Fruit fly (Drosophila melanogaster) whole organism, larva: Measurements from ENCODE around the gene Ir25a.
A peak's percentile ranks its signal among the peaks of the same experiment; 100 is the strongest.

Experiments
- noc ChIP-seq: fragments of 200-800 bp; sonication (Bioruptor generic); optimal IDR thresholded peaks from 3 replicates; lab custom pipeline; 2019; ENCODE audit warnings: missing biosample characterization, mild to moderate bottlenecking, missing genetic modification characterization, moderate library complexity

Ir25a gene

DNA sequence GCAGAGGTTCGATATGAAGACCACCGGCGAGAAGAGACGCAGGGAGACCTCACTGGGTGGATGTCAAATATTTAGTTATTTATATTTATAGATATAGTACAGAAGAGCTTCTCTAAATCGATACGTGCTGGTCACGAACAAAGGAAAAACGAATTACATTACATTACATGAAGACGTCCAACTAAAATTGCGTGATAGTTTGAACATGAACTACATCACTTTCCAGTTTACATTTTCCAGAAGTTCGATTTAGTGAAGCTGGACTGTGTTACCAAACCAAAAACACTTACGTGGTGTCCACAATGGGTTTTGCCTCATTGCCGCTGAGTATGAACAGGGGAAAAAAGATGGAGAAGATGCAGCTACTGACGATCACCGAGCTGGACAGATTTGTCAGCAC is 1.1 kb upstream of the Ir25a start:
- no peak for TF ChIP-seq noc (tag; lab: Kevin White, UChicago)

DNA sequence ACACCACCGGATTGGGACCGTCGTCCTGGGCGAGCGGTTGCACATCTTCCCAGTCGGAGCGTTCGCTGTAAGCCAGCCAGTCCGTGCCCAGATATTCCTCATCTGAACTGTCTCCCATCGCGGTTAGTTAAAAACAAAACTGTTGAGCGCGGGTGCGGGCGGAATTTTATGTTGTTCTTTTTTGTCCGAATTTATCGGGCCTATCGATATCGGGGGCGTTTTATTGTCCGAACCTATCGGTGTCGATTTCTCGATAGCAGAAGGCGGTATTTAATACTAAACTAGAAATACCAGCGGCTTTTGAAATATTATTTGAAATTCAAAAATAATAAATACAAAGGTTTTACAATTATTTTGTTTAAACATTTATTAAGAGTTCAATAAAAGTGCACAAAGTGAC is 4.6 kb downstream of the Ir25a start, which contains the start of gene Fnta:
Gene Fnta (minus strand): TSS at position 204 of the 400 bp plus-strand sequence.
- no peak for TF ChIP-seq noc (tag; lab: Kevin White, UChicago)

DNA sequence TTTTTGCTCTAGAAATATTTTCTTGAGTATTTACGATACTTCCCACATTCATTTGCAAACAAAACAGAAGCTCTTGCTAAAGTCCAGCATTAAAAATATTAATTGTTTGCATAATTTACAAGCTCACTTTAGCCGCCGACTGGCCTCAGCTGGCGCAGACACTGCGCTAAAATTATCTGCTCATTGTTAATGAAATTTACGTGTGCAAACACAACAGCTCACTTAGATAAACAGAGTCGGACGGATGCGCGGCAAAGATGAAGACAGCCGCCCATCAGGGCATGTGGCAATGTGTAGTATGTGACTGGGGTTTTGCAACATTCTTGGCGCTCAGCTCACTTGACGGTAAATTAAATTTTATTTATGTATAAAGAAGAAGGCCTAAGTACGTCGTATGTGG is 6.1 kb downstream of the Ir25a start:
- TF ChIP-seq noc (tag; lab: Kevin White, UChicago) = peak; percentile 69

DNA sequence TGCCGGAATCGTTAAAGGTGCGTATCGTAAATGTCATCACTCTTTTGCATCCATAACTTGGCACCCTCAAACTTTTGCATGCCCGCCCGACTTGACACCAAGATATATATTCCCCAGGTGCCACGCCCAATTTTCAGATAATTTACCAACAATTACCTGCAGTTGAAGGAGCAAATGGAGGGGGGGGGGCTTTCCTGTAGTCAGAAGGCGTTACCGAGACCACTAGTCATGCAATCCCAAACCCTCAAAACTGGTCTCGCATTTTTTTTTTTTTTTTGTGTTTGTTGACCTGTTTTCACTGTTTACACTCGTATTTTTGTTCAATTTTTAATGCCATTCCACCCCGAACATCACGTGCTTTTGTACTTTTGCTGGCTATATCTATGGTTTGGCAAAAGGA is 9.4 kb downstream of the Ir25a start:
- TF ChIP-seq noc (tag; lab: Kevin White, UChicago) = no peak

DNA sequence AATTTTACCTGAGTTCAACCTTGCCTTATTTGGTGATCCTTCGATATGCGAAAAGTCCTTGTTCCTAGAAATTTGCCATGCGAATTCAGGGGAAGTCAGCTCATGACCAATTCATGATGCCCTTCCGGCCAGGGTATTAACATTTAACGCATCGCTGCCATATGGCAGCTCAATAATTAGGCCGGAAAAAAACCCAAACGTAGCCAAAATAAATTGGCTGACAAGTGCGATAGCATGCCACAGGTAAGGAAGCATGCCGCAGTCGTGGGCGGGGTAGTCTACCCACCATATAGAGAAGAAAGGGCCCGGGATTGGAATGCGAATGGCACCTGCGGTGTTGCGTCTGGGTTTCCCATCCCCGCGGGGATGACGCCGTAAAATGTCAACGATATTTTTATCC is 11.3 kb downstream of the Ir25a start:
- TF ChIP-seq noc (tag; lab: Kevin White, UChicago) = no peak

DNA sequence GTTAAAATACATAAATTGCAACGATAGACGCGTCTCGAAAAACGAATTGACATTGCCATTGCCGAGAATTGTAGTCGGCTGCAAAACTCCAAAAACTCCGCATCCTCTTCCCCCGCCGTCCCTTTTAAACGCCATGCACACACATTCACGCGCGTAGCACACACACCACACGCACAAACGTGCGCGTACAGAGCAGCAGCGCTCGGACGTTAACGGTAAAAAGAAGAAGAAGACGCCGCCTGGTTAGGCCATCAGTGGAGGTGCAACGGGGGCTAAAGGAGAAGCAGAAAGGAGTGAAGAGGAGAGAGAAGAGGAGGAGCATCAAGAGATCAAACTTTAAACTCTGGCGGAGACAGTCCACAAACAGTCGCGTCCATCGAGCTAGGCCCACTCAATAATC is 12.8 kb downstream of the Ir25a start:
- TF ChIP-seq noc (tag; lab: Kevin White, UChicago) = no peak

DNA sequence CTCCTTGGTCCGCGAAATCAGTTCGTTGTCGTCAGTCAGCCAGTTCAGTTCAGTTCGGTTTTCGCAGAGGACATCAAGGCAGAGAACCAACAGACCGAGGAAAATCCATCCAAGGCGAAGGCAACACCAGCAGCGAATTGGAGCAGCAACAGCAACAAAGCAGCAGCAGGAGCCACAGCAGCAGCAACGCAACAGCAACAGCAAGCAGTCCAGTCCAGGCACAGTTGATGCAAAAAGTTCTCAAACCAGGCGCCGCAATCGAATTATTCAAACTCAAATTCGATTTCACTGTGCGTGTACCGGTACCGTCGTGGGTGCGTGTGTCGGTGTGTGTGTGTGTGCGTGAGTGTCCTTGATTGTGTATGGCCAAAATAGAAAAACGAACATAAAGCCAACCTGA is 13.3 kb downstream of the Ir25a start, which contains the start of gene CG15628:
Gene CG15628 (plus strand): TSS at position 18 of the 400 bp plus-strand sequence.
- no peak for TF ChIP-seq noc (tag; lab: Kevin White, UChicago)

DNA sequence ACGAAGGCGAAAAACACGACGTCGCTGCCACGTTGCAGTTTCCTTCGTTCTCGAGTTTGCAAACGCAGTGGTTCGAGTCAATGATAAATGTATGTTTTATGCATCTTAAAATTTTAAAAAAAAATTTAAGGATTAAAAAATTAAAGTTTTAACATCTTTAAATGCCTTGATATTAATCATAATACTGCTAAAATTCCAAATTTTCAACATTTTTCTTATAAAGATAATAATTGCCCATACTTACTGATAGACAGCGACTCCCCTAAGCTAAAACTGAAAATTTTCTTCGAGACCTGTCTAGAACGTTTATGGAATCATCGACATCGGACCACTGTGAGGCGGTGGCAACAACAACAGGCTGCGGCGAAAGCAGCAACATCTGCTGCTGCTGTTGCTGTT is 13.8 kb downstream of the Ir25a start:
- peak; percentile 18 for TF ChIP-seq noc (tag; lab: Kevin White, UChicago)

DNA sequence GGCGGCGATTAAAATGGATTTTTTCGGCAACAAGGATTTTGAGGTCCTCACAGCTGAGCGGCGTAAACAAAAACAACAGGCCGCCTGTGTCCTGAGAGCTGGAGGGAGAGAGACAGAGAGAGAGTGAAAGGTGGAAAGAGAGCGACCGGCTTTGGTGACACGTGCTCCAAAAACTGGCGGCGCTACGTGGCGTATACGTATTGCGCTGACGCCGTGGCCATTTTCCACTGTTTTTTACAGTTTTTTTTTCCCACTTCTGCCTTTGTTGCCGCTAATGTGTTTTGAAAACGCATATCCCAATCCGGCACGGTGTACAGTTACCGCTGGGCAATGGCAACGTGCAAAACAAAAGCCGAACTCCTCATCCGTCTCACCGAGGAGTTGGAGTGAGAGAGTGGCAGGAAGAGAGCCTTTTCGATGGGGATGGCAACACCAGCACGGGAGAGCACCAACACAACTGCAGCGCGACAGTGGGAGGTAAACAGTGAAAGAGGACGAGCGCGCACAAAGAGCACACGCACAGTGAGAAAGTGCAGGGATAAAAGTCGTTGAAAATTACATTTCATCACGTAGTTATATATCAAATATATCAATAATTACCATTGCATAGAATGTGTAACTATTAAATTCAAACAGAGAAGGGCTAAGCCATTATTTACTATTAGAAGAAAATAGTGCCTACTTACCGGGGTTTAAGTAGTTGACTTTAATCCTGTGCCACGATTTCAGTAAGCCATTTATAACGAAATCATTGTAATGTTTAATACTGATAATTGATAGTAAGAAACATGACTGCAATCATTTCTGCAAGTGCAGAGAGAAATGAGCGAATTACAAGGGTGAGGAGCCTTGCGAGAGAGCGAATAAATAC is 14.4 kb downstream of the Ir25a start:
- no peak for TF ChIP-seq noc (tag; lab: Kevin White, UChicago)

DNA sequence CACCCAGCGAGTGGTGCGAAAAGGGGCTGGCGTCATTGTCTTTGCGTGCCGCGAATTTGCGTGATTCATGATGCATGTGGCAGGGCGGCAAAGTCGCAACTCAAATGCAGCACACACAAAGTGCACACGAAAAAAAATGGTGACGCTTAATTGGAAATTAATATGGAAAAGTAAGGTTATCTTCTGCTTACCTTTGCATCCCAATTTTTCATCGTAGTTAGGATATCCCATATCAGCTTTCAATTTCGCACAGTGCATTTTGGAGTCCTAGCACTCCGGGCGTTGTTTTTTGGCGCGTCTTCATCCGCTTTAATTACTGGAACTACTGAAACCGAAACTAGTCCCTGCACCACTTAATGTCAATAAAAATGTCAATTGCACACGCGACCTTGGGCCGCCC is 15.1 kb downstream of the Ir25a start:
- no peak for TF ChIP-seq noc (tag; lab: Kevin White, UChicago)

DNA sequence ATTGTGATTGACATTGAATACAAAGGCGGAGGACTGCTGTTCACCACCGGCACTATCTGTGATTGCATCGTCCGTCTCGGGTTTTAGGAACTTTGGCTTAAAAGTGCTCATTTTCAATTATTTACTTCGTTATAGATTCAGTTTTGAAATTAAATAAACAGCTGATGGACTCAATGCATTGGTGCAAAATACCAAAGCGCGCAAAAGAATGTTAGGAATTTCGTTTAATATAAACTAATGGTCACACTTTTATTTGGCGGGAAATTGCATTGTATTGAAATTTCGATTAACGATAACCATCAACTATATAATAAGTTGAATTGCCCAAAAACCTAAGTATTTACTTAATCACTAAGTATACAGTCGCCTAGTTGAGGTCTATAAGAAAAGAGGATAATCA is 17.0 kb downstream of the Ir25a start, which contains the start of gene CG3225:
Gene CG3225 (minus strand): TSS at position 190 of the 400 bp plus-strand sequence.
- no peak for TF ChIP-seq noc (tag; lab: Kevin White, UChicago)

DNA sequence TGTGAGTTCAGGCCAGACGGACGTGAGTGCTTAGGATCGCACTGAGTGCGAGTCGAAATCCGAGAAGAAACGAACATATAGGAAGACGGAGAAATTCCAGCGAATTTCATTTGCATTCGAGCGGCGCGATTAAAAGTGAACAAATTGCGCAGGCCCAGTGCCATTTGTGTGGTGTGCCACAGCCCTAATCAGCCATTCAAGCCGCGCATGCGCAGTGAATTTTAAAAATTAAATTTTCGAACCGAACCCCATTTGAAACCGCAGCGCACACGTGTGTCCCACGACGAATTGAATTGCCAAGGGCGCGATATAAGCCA is 22.1 kb downstream of the Ir25a start:
- TF ChIP-seq noc (tag; lab: Kevin White, UChicago) = no peak

DNA sequence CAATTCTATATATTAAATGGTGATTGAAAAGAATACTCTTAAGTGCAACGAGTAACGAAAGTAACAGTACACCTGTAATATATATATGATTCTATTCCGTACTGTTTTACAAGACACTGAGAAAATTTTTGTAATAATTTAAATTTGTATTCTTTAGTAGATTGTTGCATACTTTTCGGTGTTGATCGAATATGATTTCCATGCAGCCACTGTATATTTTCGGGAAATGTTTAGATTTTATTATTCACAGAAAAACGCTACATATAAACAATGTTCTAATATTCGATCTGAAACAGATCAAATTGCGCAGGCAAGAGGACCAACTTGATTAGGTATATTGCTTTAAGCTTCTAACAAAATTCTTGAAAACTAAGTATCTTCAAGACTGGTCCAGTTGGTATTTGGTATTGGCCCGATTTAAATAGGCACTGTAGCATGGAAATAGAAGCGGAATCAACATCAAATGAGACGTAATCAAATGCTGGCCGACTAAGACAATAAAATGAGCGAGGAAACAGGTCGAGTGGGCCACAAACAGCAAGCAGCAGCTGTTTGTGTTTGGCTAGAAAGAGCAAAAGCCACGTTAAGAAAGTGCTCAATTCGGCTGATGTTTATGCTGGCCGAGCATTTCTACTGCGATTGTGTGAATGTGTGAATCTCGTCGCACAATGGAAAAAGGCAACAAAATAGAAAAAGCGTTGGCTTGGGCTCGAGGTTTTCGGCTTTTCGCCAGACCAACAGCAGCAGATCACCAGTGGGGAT is 22.7 kb downstream of the Ir25a start, which contains the start of gene CG15629:
Gene CG15629 (plus strand): TSS at position 749 of the 762 bp plus-strand sequence.
- TF ChIP-seq noc (tag; lab: Kevin White, UChicago) = no peak

DNA sequence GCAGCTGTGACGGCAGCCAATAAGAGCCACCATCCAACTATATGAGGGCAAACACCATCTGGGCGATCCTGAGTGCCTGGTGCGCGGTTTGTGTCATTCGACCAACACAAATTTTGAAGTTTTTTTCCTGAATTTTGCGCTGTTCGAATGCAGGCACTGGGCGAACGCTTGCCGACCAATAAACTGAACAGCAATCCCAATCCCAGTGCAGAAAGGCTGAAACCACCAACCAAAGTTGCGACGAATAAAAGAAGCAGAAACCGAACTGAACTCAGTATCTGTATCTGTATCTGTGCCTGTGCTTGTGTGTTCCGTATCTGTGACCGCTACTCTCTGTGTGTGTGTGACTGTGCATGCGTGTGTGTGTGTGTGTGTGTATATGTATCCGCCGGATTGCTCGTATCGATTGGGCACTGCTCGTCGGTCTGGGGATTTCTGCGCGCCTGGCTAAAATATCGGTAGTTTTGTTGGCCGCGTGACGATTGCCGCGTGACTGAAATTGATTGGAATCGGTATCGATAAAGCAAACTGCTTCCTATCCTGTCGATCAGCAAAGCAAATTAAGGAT is 23.5 kb downstream of the Ir25a start:
- TF ChIP-seq noc (tag; lab: Kevin White, UChicago) = peak; percentile 23

DNA sequence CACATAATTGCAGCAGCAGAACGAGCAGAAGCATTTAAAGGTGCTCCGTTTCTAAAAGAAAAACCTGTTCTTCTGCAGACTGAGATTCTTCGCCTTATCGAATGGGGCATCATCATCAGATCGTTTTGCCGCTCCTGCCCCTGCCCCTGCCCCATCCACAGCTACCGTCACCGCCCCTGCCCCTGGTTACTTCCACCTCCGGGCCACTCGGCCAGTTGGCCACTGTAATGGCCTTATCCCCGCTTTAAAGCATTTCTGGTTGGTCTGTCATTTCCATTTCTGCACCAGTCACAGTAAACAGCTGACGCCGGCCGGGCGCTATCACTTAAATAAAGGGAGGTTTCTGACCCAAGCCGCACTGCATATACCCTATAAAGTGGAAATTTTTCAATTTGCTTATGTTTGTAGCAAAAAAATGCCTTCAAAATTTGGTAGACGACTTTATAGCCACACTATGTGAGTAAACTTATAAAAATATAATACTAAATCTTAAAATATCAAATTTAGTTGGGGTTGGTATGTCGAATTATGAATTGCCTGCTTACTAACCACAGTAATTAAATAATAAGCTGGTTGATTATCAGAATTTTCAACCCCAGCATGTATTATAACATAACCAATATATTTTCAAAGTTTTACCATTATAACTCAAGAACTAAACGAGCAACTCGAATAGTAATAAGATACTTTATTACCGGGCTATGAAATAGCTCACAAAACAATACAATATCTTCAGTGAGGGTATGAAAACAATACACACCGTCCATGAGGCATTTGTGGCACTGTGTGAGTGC is 24.2 kb downstream of the Ir25a start:
- peak; percentile 78 for TF ChIP-seq noc (tag; lab: Kevin White, UChicago)
